Worm (Caenorhabditis elegans): ENCODE results near the gene F31E8.4.

DNA sequence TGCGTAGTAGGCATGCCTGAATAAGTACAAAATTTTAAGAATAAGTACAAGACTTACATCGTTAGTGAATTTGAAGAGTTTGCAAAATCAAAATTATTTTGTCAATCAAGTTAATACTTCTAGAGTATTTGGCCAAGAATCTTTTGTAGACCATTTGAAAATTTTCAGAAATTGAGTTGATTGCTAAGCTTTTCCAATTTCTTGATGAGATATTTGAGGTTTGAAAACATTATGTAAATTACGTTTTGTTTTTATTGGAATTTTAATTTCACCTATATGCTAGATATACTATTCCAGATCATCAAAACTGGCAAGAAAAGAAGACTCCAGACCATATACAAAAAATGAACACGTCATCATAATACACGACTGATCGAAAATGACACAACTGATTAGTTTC, 3.1 kb upstream of the F31E8.4 start, which contains the start of gene tab-1:
- TF ChIP-seq W03F9.2 (tag; optimal IDR thresholded peaks at IDR 0.05) = no peak
- no peak for TF ChIP-seq dao-5 (tag; optimal IDR thresholded peaks at IDR 0.05)
- TF ChIP-seq him-1 (tag; optimal IDR thresholded peaks at IDR 0.05) = no peak

Data from whole organism, L4/young adult.